Worm (Caenorhabditis elegans) whole organism, L4 larva: Measurements from ENCODE around the gene T19B10.2.
A peak's percentile ranks its signal among the peaks of the same experiment; 100 is the strongest.

Experiments used
- D1046.2 ChIP-seq: fragments of 200-800 bp; sonication (Bioruptor generic); IDR thresholded peaks from 2 replicates; pipeline ENCODE4 v1.3.6; 2022; ENCODE audit warnings: missing genetic modification characterization, missing compliant biosample characterization
- F10B5.3 ChIP-seq: sonication (generic microtip); optimal IDR thresholded peaks from 2 replicates; lab custom pipeline; 2016; ENCODE audit warnings: mild to moderate bottlenecking, missing genetic modification characterization, missing compliant biosample characterization
- F44E2.7 ChIP-seq: fragments of 200-800 bp; sonication (Bioruptor generic); IDR thresholded peaks from 2 replicates; pipeline ENCODE4 v2.1.2; 2022; ENCODE audit warnings: missing genetic modification characterization, missing compliant biosample characterization
- ZK337.2 ChIP-seq: fragments of 200-800 bp; sonication (Bioruptor generic); IDR thresholded peaks from 2 replicates; pipeline ENCODE4 v1.3.6; 2022; ENCODE audit warnings: missing genetic modification reagents, missing genetic modification characterization, missing compliant biosample characterization
- aha-1 ChIP-seq: fragments of 150-350 bp; peaks from one replicate; lab custom pipeline; 2014; ENCODE audit warnings: missing biosample characterization, missing genetic modification characterization
- aly-2 ChIP-seq: sonication (generic microtip); optimal IDR thresholded peaks from 2 replicates; lab custom pipeline; 2018; ENCODE audit warnings: missing biosample characterization, missing genetic modification characterization
- ama-1 ChIP-seq: fragments of 150-350 bp; optimal IDR thresholded peaks from 2 replicates; lab custom pipeline; 2014; ENCODE audit warnings: inconsistent platforms, mixed read lengths
- ceh-20 ChIP-seq: fragments of 200-800 bp; sonication (Bioruptor generic); IDR thresholded peaks from 2 replicates; pipeline ENCODE4 v1.3.6; 2022; ENCODE audit warnings: missing genetic modification reagents, missing genetic modification characterization, missing compliant biosample characterization
- ceh-32 ChIP-seq: sonication (generic microtip); optimal IDR thresholded peaks from 2 replicates; lab custom pipeline; 2016; ENCODE audit warnings: mild to moderate bottlenecking, missing genetic modification characterization, missing compliant biosample characterization; ENCODE audit not compliant: poor library complexity
- ceh-62 ChIP-seq: sonication (generic microtip); optimal IDR thresholded peaks from 2 replicates; lab custom pipeline; 2017; ENCODE audit warnings: missing biosample characterization, missing genetic modification characterization
- ces-1 ChIP-seq: fragments of 150-350 bp; sonication (generic microtip); optimal IDR thresholded peaks from 4 replicates; lab custom pipeline; 2014; ENCODE audit warnings: missing biosample characterization, missing genetic modification reagents, missing genetic modification characterization
- daf-12 ChIP-seq: fragments of 150-350 bp; optimal IDR thresholded peaks from 2 replicates; lab custom pipeline; 2014; ENCODE audit warnings: missing biosample characterization, missing genetic modification reagents, missing genetic modification characterization
- duxl-1 ChIP-seq: sonication (generic microtip); optimal IDR thresholded peaks from 2 replicates; lab custom pipeline; 2016; ENCODE audit warnings: mild to moderate bottlenecking, missing genetic modification characterization, moderate library complexity, missing compliant biosample characterization; ENCODE audit not compliant: poor library complexity
- dve-1 ChIP-seq: sonication (generic microtip); optimal IDR thresholded peaks from 2 replicates; lab custom pipeline; 2017; ENCODE audit warnings: antibody characterized with exemption, mild to moderate bottlenecking, missing genetic modification characterization, missing compliant biosample characterization; ENCODE audit not compliant: insufficient read depth
- fos-1 ChIP-seq: fragments of 150-350 bp; optimal IDR thresholded peaks from 2 replicates; lab custom pipeline; 2014; ENCODE audit warnings: missing biosample characterization, missing genetic modification characterization
- hif-1 ChIP-seq, 2 experiments: sonication (generic microtip); optimal IDR thresholded peaks; 2 replicates each; lab custom pipeline; 2016 to 2017; ENCODE audit warnings: missing compliant biosample characterization in 2 of 2, missing genetic modification characterization in 2 of 2, missing genetic modification reagents in 2 of 2, missing genotype in 2 of 2, mild to moderate bottlenecking in 1 of 2
- hlh-11 ChIP-seq: fragments of 200-800 bp; sonication (Bioruptor generic); optimal IDR thresholded peaks from 2 replicates; lab custom pipeline; 2018; ENCODE audit warnings: mild to moderate bottlenecking, missing genetic modification characterization, missing compliant biosample characterization
- hlh-30 ChIP-seq: sonication (generic microtip); optimal IDR thresholded peaks from 2 replicates; lab custom pipeline; 2017; ENCODE audit warnings: antibody characterized with exemption, mild to moderate bottlenecking, missing genetic modification characterization, missing compliant biosample characterization; ENCODE audit not compliant: insufficient read depth
- lin-15B ChIP-seq: fragments of 150-350 bp; sonication (generic microtip); optimal IDR thresholded peaks from 3 replicates; lab custom pipeline; 2014; ENCODE audit warnings: missing biosample characterization, missing genetic modification characterization
- lin-38 ChIP-seq: fragments of 200-800 bp; sonication (Bioruptor generic); IDR thresholded peaks from 2 replicates; pipeline ENCODE4 v1.3.6; 2022; ENCODE audit warnings: missing genetic modification reagents, missing genetic modification characterization, missing compliant biosample characterization
- lin-39 ChIP-seq: fragments of 150-350 bp; optimal IDR thresholded peaks from 2 replicates; lab custom pipeline; 2014; ENCODE audit warnings: missing biosample characterization, missing genetic modification reagents, missing genetic modification characterization
- mep-1 ChIP-seq: fragments of 150-350 bp; sonication (generic microtip); optimal IDR thresholded peaks from 3 replicates; lab custom pipeline; 2014; ENCODE audit warnings: missing biosample characterization, missing genetic modification characterization
- mxl-3 ChIP-seq: fragments of 200-800 bp; sonication (Bioruptor generic); optimal IDR thresholded peaks from 2 replicates; lab custom pipeline; 2018; ENCODE audit warnings: mild to moderate bottlenecking, missing genetic modification characterization, missing compliant biosample characterization
- nhr-237 ChIP-seq: sonication (generic microtip); optimal IDR thresholded peaks from 2 replicates; lab custom pipeline; 2017; ENCODE audit warnings: missing biosample characterization, missing genetic modification characterization
- nhr-25 ChIP-seq: sonication (generic microtip); optimal IDR thresholded peaks from 2 replicates; lab custom pipeline; 2017; ENCODE audit warnings: missing genetic modification characterization, mild to moderate bottlenecking, missing compliant biosample characterization, antibody characterized with exemption, moderate library complexity, borderline replicate concordance; ENCODE audit not compliant: insufficient read depth
- nhr-28 ChIP-seq: fragments of 150-350 bp; optimal IDR thresholded peaks from 2 replicates; lab custom pipeline; 2014; ENCODE audit warnings: missing biosample characterization, missing genetic modification characterization
- nhr-41 ChIP-seq: fragments of 200-800 bp; sonication (Bioruptor generic); IDR thresholded peaks from 2 replicates; pipeline ENCODE4 v1.3.6; 2022; ENCODE audit warnings: missing genetic modification reagents, missing genetic modification characterization, missing compliant biosample characterization
- nhr-48 ChIP-seq: sonication (generic microtip); optimal IDR thresholded peaks from 2 replicates; lab custom pipeline; 2016; ENCODE audit warnings: mild to moderate bottlenecking, missing genetic modification characterization, missing compliant biosample characterization
- nhr-6 ChIP-seq: fragments of 150-350 bp; optimal IDR thresholded peaks from 2 replicates; lab custom pipeline; 2014; ENCODE audit warnings: missing biosample characterization, missing genetic modification characterization
- nhr-76 ChIP-seq: fragments of 150-350 bp; optimal IDR thresholded peaks from 2 replicates; lab custom pipeline; 2014; ENCODE audit warnings: missing biosample characterization, missing genetic modification characterization
- nhr-77 ChIP-seq: fragments of 150-350 bp; optimal IDR thresholded peaks from 2 replicates; lab custom pipeline; 2014; ENCODE audit warnings: missing biosample characterization, missing genetic modification characterization
- pqm-1 ChIP-seq: sonication (generic microtip); optimal IDR thresholded peaks from 2 replicates; lab custom pipeline; 2017; ENCODE audit warnings: missing biosample characterization, missing genetic modification characterization
- rbr-2 ChIP-seq: sonication (generic microtip); optimal IDR thresholded peaks from 2 replicates; lab custom pipeline; 2016; ENCODE audit warnings: missing genotype, missing genetic modification characterization, missing compliant biosample characterization
- snpc-1.2 ChIP-seq: fragments of 200-800 bp; sonication (Bioruptor generic); IDR thresholded peaks from 2 replicates; pipeline ENCODE4 v1.3.6; 2022; ENCODE audit warnings: missing genetic modification reagents, missing genetic modification characterization, missing compliant biosample characterization
- spr-3 ChIP-seq: fragments of 200-800 bp; sonication (Bioruptor generic); optimal IDR thresholded peaks from 2 replicates; lab custom pipeline; 2018; ENCODE audit warnings: mild to moderate bottlenecking, missing genetic modification characterization, missing compliant biosample characterization
- tag-97 ChIP-seq: fragments of 200-800 bp; sonication (Bioruptor generic); IDR thresholded peaks from 2 replicates; pipeline ENCODE4 v1.3.6; 2022; ENCODE audit warnings: missing genetic modification characterization, missing compliant biosample characterization

T19B10.2 gene

DNA sequence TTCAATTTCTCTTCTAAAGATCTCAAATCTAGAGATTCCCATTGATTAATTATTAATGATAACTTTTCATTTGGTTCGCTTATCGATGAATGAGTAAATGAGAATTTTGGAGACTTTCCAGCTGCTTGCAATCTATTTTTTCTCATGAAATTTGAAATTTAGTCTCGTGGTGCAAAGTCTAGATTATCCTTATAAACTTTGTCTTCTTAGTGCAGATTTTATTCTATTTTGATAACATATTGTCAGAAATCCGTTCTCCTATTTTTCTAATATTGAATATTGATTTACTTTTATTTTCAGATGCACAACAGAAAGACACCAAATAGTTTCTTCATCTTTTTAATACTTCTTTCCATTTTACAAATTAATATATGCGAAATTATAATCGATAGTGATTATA lies 30.1 kb upstream of the T19B10.2 start, which contains the start of gene lgc-49:
lgc-49 (plus strand) TSS at position 301 of the 400 bp plus-strand sequence.
- TF ChIP-seq D1046.2 (GFP tag; lab: Robert Waterston, UW) (no peak), nhr-6 (tag; lab: Kevin White, UChicago) (no peak), hif-1 (tag; optimal IDR thresholded peaks at IDR 0.05; lab: Kevin White, UChicago) (no peak), daf-12 (tag; lab: Kevin White, UChicago) (no peak), lin-39 (tag; lab: Kevin White, UChicago) (no peak), hlh-30 (tag; lab: Kevin White, UChicago) (no peak), spr-3 (GFP tag; lab: Kevin White, UChicago) (no peak), dve-1 (tag; lab: Kevin White, UChicago) (no peak), nhr-41 (no peak), fos-1 (tag; lab: Kevin White, UChicago) (no peak)

DNA sequence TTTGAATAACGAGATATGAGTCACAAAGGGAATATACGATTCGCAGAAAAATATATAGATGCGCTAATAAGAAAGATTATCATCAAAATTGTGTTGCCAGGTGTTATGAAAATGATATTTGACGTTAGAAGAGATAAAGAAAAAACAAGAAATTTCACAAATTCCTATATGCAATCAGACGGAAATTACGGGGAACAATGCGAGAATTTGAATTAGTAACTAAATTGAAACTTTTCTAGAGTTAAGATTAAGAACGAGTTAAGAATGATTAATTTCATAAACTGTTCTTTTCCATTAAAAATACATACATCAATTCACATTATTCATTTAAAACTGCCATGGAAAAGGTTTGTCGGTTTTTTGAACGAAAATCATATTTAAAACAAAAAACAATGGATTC lies 25.0 kb upstream of the T19B10.2 start, which contains the start of gene clc-6:
clc-6 (minus strand) TSS at position 101 of the 400 bp plus-strand sequence.
- TF ChIP-seq ceh-62 (no peak), duxl-1 (tag; lab: Kevin White, UChicago) (no peak), rbr-2 (tag; lab: Kevin White, UChicago) (no peak), nhr-237 (no peak), F44E2.7 (GFP tag; lab: Robert Waterston, UW) (no peak)
- TF ChIP-seq, all 104 proteins: peak for 0

DNA sequence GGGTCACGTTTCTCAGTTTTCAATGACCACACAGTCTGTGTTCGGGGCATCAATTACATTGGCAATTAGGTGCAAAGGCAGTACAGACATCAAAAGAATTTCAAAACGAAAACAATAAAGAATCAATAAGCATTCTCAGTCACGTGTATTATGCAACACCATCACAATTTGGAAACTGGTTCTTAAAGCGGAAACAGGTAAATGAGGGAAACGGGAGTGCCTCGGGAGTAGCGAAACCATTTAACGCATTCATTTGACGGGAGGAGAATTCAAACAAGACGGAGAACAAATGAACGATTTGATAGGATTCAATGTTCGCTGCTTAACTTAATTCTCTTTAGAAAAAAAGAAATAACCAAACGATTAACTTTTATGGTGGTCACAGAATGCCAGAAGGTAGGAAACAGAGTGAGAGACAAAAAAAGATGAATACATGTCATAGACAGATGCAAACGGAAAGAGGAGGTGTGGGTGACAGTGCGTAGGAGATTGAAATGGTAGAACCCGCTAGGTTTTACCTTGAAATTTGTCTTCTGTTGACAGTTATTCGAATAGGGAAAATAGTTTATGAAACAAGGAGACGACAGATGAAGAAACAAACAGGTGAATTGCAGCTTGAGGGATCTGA lies 24.4 kb upstream of the T19B10.2 start:
- TF ChIP-seq aha-1 (tag; lab: Kevin White, UChicago) (peak; percentile 97), mep-1 (tag; lab: Kevin White, UChicago) (peak; percentile 7), nhr-28 (peak; percentile 16), hlh-30 (tag; lab: Kevin White, UChicago) (peak; percentile 21), lin-38 (no peak)
- TF ChIP-seq, all 104 proteins: peak for 4

DNA sequence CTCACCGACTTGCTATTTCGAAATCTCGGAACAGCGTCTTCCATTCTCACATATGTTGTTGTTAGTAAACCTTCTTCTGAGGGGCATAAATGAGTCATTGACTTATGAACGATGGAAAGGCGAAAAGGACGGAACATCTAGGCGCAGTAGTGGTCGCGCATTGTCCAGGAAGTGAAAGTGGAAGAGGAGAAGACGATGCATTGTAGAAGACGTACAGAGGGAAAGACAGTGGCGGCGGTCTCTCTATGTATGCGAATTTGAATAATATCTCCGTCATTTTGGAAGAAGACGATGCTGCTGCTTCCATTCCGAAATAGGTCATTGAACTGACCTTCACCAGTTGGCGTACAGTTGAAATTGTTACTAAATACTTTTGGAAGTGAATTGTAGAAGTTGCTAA lies 23.0 kb upstream of the T19B10.2 start:
- TF ChIP-seq aha-1 (tag; lab: Kevin White, UChicago) (peak; percentile 82), F10B5.3 (tag; lab: Kevin White, UChicago) (no peak), snpc-1.2 (GFP tag; lab: Robert Waterston, UW) (no peak)
- TF ChIP-seq, all 104 proteins: peak for 1

DNA sequence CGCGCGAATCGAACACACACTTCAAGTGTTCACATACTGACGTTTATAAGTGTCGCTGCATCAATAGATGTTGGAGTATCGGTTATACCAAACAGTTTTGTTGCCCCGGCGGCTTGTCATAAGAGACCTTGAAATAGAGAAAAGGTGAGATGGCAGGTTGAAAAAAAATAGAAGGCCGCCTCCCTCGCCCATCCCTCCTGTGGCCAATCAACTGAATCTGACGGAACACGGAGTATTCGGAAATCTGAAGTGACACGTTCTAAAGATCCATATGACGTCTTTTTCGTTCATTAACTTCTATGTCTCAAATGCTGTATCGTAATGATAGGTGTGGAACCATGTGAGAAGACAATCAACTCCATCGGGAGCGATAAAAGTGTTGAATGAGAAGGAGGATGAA lies 21.6 kb upstream of the T19B10.2 start:
- no peak for TF ChIP-seq nhr-48 (tag; lab: Kevin White, UChicago)
- peak; percentile 63 for TF ChIP-seq nhr-25
- TF ChIP-seq F10B5.3 (tag; lab: Kevin White, UChicago): no peak
- peak; percentile 5 for TF ChIP-seq mxl-3

DNA sequence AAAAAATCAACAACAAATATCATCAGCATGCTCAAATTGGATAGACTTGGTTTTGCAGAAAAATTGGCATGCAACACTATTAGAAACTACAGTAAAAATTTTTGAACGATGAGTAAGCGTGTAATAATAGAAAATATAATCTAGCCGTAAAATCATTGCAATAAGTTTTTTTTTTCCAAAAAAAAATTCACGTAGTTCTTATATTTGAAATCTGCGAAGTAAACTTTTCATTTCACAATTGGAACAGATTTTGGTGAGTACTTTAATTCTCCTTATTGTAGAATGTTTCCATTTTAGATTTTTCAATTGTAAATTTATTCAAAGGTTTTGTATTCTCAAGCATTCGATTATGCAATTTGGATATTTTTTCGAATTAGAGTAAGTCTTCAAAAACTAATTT lies 20.8 kb upstream of the T19B10.2 start, which contains the start of gene K10D6.3:
K10D6.3 (plus strand) TSS at position 301 of the 400 bp plus-strand sequence.
- peak; percentile 74 for TF ChIP-seq aha-1 (tag; lab: Kevin White, UChicago)
- TF ChIP-seq lin-15B (tag; lab: Kevin White, UChicago): no peak
- no peak for TF ChIP-seq nhr-76 (tag; lab: Kevin White, UChicago)

DNA sequence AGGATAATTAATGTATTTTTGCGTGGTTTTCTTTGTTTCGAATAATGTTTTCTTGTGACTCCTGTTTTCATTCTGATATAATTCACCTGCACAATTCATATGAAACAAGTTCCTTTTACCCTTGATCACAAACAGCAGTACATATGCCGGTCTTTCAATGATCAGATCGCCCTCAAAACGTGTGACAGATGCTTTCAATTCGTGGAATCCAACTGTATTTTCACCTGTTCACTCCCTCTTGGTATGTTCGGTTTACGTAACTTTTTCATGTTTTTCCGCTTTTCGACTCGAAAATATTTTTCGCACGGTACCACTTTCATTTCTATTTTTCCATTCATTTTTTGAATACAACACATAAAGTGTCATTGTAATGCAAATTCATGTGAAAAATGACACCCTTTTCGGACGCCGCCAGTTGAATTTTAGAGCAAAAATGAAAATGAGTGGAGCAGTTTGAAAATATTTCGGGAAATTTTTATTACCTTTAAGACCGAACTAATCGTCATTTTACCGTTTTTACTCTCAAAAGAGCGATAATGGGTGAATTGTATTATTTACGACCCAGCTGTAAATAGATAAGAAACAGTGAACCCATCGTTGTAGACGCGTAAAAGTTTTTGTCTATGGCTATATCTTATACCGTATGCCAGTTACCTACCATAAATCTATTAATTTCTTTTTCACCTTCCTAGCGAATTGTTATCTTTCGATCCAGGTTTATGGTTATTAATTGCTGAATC lies 19.1 kb upstream of the T19B10.2 start, which contains the start of gene K10D6.4:
K10D6.4 (plus strand) TSS at position 100 of the 740 bp plus-strand sequence.
- TF ChIP-seq ama-1 (lab: Kevin White, UChicago): no peak
- no peak for TF ChIP-seq ZK337.2 (GFP tag; lab: Robert Waterston, UW)
- peak; percentile 59 for TF ChIP-seq pqm-1 (tag; lab: Kevin White, UChicago)
- TF ChIP-seq lin-38: no peak
- TF ChIP-seq nhr-28: peak; percentile 60
- TF ChIP-seq hlh-11 (tag; lab: Kevin White, UChicago): peak; percentile 22
- no peak for TF ChIP-seq aly-2
- TF ChIP-seq lin-39 (tag; lab: Kevin White, UChicago): no peak
- no peak for TF ChIP-seq tag-97 (GFP tag; lab: Robert Waterston, UW)
- no peak for TF ChIP-seq D1046.2 (GFP tag; lab: Robert Waterston, UW)
- TF ChIP-seq daf-12 (tag; lab: Kevin White, UChicago): no peak
- TF ChIP-seq ceh-32 (tag; lab: Kevin White, UChicago): no peak
- TF ChIP-seq ceh-20 (GFP tag; lab: Robert Waterston, UW): 0 out of 2 replicates have a peak, but pooled peaks have one; percentile 53
- no peak for TF ChIP-seq nhr-77
- TF ChIP-seq ces-1 (GFP tag; lab: Kevin White, UChicago): no peak
